Fruit fly (Drosophila melanogaster) whole organism, adult: ENCODE data around the gene CG7497.

ENCODE experiments used
- CG11617 ChIP-seq: fragments of 200-800 bp; sonication (Bioruptor generic); optimal IDR thresholded peaks from 2 replicates; lab custom pipeline; 2017; ENCODE audit warnings: mild to moderate bottlenecking, missing biosample characterization, missing genetic modification reagents, missing genetic modification characterization
- CG12768 ChIP-seq: fragments of 200-800 bp; sonication (Bioruptor generic); optimal IDR thresholded peaks from 2 replicates; lab custom pipeline; 2017; ENCODE audit warnings: missing biosample characterization, missing genetic modification characterization, mild to moderate bottlenecking, moderate library complexity, missing genetic modification reagents
- CG33017 ChIP-seq: fragments of 200-800 bp; sonication (Bioruptor generic); optimal IDR thresholded peaks from 2 replicates; lab custom pipeline; 2018; ENCODE audit warnings: missing biosample characterization, mild to moderate bottlenecking, missing genetic modification characterization, moderate library complexity
- CG5204 ChIP-seq: fragments of 200-800 bp; sonication (Bioruptor generic); optimal IDR thresholded peaks from 2 replicates; lab custom pipeline; 2016; ENCODE audit warnings: missing biosample characterization, missing genetic modification characterization
- CG7045 ChIP-seq: fragments of 200-800 bp; sonication (Bioruptor generic); optimal IDR thresholded peaks from 2 replicates; lab custom pipeline; 2017; ENCODE audit warnings: missing biosample characterization, mild to moderate bottlenecking, missing genetic modification characterization
- Crg-1 ChIP-seq: fragments of 200-800 bp; sonication (Bioruptor generic); optimal IDR thresholded peaks from 2 replicates; lab custom pipeline; 2016; ENCODE audit warnings: missing biosample characterization, missing genetic modification characterization
- Hr96 ChIP-seq: fragments of 200-800 bp; sonication (Bioruptor generic); optimal IDR thresholded peaks from 2 replicates; lab custom pipeline; 2016; ENCODE audit warnings: missing biosample characterization, missing genetic modification characterization
- Mnt ChIP-seq: fragments of 200-800 bp; sonication (Bioruptor generic); optimal IDR thresholded peaks from 2 replicates; lab custom pipeline; 2016; ENCODE audit warnings: missing biosample characterization, mild to moderate bottlenecking, missing genetic modification characterization
- bab1 ChIP-seq: fragments of 200-800 bp; sonication (Bioruptor generic); optimal IDR thresholded peaks from 3 replicates; lab custom pipeline; 2019; ENCODE audit warnings: missing biosample characterization, mild to moderate bottlenecking, missing genetic modification characterization, moderate library complexity
- cic ChIP-seq: fragments of 200-800 bp; sonication (Bioruptor generic); optimal IDR thresholded peaks from 2 replicates; lab custom pipeline; 2017; ENCODE audit warnings: missing biosample characterization, mild to moderate bottlenecking, missing genetic modification characterization, moderate library complexity
- pad ChIP-seq: fragments of 200-800 bp; sonication (Bioruptor generic); optimal IDR thresholded peaks from 3 replicates; lab custom pipeline; 2017; ENCODE audit warnings: missing biosample characterization, missing genetic modification characterization, mild to moderate bottlenecking, moderate library complexity, missing genetic modification reagents
- tj ChIP-seq: fragments of 200-800 bp; sonication (Bioruptor generic); optimal IDR thresholded peaks from 3 replicates; lab custom pipeline; 2017; ENCODE audit warnings: missing biosample characterization, mild to moderate bottlenecking, missing genetic modification characterization, moderate library complexity
- toe ChIP-seq: fragments of 200-800 bp; sonication (Bioruptor generic); optimal IDR thresholded peaks from 2 replicates; lab custom pipeline; 2016; ENCODE audit warnings: missing biosample characterization, missing genetic modification characterization

DNA sequence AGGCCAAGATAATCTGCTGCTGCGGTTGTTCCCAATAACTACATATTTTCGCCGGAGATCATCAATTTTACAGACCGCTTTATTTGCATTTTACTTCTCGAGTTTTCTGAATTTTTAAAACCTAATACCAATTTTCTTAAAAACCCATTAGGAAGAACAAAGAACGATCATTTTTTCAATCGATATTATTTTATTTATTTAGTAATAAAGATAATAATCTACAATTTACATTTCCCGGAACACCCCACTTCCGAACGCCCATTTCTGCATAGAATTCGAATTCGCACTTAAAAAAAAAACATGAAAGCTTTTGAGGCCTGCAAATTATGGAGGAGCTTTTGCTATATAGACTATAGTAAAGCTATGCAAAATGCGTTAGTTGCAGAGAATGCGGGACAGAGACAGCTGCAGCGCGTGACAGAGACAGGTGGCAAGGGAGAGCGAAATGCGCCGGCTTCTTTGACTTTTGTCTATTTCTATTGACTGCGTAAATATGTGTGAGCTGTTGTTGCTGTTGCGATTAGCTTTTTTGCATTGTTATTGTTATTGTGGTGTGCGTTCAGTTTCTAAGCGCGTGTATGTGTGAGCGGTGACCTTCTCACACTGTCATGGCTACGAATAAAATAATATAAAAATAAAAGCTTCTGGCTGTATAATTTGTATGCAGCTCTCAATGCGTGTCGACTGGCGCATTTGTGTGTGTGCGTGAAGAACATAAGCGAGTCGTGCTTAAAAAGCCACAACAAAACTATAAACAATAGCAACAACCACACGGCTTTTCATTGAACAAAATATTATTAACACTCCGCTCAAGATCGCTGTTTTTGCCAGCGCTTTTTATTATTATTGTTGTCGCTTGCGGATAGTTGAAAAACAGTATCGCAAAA lies 29.5 kb upstream of the CG7497 start:
- TF ChIP-seq bab1 (GFP tag; lab: Kevin White, UChicago), result no peak
- no peak for TF ChIP-seq toe (GFP tag; lab: Kevin White, UChicago)
- TF ChIP-seq pad (GFP tag; lab: Kevin White, UChicago), result peak; percentile 12
- peak; percentile 49 for TF ChIP-seq CG33017 (tag; lab: Kevin White, UChicago)
- TF ChIP-seq Mnt (GFP tag; lab: Kevin White, UChicago), result peak; percentile 53
- peak; percentile 55 for TF ChIP-seq CG7045 (GFP tag; lab: Kevin White, UChicago)
- TF ChIP-seq CG12768, result peak; percentile 85
- peak; percentile 31 for TF ChIP-seq tj (GFP tag; lab: Kevin White, UChicago)
- peak; percentile 18 for TF ChIP-seq CG11617
- peak; percentile 96 for TF ChIP-seq cic (GFP tag; lab: Kevin White, UChicago)
- TF ChIP-seq Crg-1 (GFP tag; lab: Kevin White, UChicago), result no peak
- TF ChIP-seq CG5204 (GFP tag; lab: Kevin White, UChicago), result no peak
- TF ChIP-seq Hr96 (GFP tag; lab: Kevin White, UChicago), result no peak
